Worm (Caenorhabditis elegans) whole organism, young adult: ENCODE measurements around the gene C16C8.9.

Experiments used
- B0035.1 ChIP-seq: sonication (generic microtip); optimal IDR thresholded peaks from 2 replicates; lab custom pipeline; 2016; ENCODE audit warnings: missing genetic modification characterization, mild to moderate bottlenecking, missing compliant biosample characterization, missing genotype, missing genetic modification reagents
- F10E7.11 ChIP-seq: sonication (generic microtip); optimal IDR thresholded peaks from 2 replicates; lab custom pipeline; 2017; ENCODE audit warnings: mild to moderate bottlenecking, missing genetic modification characterization, moderate library complexity, missing compliant biosample characterization
- F57A8.1 ChIP-seq: fragments of 200-800 bp; sonication (Bioruptor generic); optimal IDR thresholded peaks from 2 replicates; lab custom pipeline; 2018; ENCODE audit warnings: mild to moderate bottlenecking, missing genetic modification characterization, moderate library complexity, missing compliant biosample characterization
- ama-1 ChIP-seq, 3 experiments: fragments of 150-350 bp in 1 of 3; sonication (generic microtip) in 2 of 3; optimal IDR thresholded peaks; 2 replicates each; lab custom pipeline; 2014 to 2018; ENCODE audit warnings: missing biosample characterization in 2 of 3, missing genetic modification characterization in 2 of 3, missing genetic modification reagents in 2 of 3
- cebp-2 ChIP-seq: fragments of 200-800 bp; sonication (Bioruptor generic); IDR thresholded peaks from 2 replicates; pipeline ENCODE4 v1.3.6; 2022; ENCODE audit warnings: missing genetic modification characterization, missing compliant biosample characterization
- lin-26 ChIP-seq: fragments of 200-800 bp; sonication (Bioruptor generic); IDR thresholded peaks from 2 replicates; pipeline ENCODE4 v1.3.6; 2022; ENCODE audit warnings: missing genetic modification reagents, missing genetic modification characterization, missing compliant biosample characterization
- nfya-2 ChIP-seq: fragments of 200-800 bp; sonication (Bioruptor generic); IDR thresholded peaks from 2 replicates; pipeline ENCODE4 v1.3.6; 2022; ENCODE audit warnings: missing genetic modification reagents, missing genetic modification characterization, missing compliant biosample characterization
- unc-130 ChIP-seq: sonication (generic microtip); optimal IDR thresholded peaks from 2 replicates; lab custom pipeline; 2016; ENCODE audit warnings: missing genetic modification reagents, missing genetic modification characterization, missing compliant biosample characterization
- xnd-1 ChIP-seq: sonication (generic microtip); optimal IDR thresholded peaks from 2 replicates; lab custom pipeline; 2016; ENCODE audit warnings: missing genotype, missing genetic modification reagents, missing genetic modification characterization, missing compliant biosample characterization

- no peak for TF ChIP-seq xnd-1 (tag; lab: Kevin White, UChicago)
- no peak for TF ChIP-seq B0035.1 (tag; lab: Kevin White, UChicago)
- TF ChIP-seq cebp-2 (GFP tag; lab: Robert Waterston, UW) = no peak
- no peak for TF ChIP-seq nfya-2 (GFP tag; lab: Robert Waterston, UW)
- TF ChIP-seq F10E7.11 (tag; lab: Kevin White, UChicago) = no peak
- no peak for TF ChIP-seq unc-130
- no peak for TF ChIP-seq ama-1 (optimal IDR thresholded peaks at IDR 0.05; lab: Kevin White, UChicago)
- no peak for TF ChIP-seq ama-1 (GFP tag; optimal IDR thresholded peaks at IDR 0.05; lab: Kevin White, UChicago)
- no peak for TF ChIP-seq F57A8.1
- no peak for TF ChIP-seq lin-26
These were observed 48.5 kb downstream of the C16C8.9 start, which contains the start of the genes F18A12.7 and F18A12.2 for ce11 chrII:3414383-3414910.
